Fruit fly (Drosophila melanogaster) whole organism, larva: ENCODE results near the gene CG9568.

Experiments used
- noc ChIP-seq: fragments of 200-800 bp; sonication (Bioruptor generic); optimal IDR thresholded peaks from 3 replicates; lab custom pipeline; 2019; ENCODE audit warnings: missing biosample characterization, mild to moderate bottlenecking, missing genetic modification characterization, moderate library complexity

The CG9568 gene

DNA sequence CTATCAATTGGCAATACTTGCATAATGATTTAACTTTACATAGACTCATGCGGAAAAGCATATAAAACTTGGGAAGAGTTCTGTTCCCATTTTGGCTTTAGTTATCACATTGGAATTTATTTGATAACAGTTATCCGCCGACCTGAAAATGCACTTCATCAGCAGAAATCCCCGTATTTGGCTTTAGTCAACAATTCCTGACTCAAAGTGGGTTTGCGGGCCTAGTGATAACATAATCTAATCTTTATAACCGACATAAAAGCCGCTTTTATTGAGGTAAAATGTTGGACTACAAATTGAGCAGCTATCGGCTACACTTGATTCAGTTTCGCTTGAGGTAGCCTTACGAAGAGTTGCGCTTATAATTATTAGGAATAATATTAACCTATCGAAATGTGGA, at the start of gene CG9568:
TSS of gene CG9568 (plus strand) at position 317 of the 400 bp plus-strand sequence.
- no peak for TF ChIP-seq noc (tag; lab: Kevin White, UChicago)

DNA sequence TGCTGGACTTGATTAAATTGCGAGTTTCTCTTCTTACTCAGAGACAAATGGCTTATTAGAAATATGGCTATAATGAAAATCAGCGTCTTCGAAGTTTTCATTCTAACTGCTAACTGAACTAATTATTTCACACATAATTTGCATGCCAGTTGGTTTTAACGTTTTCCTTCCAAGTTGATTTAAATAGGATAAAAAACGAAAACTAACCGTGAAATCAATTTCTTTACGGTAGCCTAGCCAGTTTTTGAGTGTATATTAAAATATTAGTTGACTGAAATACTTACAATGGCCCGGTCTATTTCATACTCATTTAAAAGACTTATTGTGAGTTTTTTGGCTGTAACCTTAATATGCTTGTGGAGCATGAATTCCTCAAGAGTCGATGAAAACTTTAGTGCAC, 48.1 kb upstream of the CG9568 start, which contains the start of the genes CG9525 and CG32985:
TSS of gene CG9525 (minus strand) at position 101 of the 400 bp plus-strand sequence.
TSS of gene CG32985 (plus strand) at position 280 of the 400 bp plus-strand sequence.
- no peak for TF ChIP-seq noc (tag; lab: Kevin White, UChicago)

DNA sequence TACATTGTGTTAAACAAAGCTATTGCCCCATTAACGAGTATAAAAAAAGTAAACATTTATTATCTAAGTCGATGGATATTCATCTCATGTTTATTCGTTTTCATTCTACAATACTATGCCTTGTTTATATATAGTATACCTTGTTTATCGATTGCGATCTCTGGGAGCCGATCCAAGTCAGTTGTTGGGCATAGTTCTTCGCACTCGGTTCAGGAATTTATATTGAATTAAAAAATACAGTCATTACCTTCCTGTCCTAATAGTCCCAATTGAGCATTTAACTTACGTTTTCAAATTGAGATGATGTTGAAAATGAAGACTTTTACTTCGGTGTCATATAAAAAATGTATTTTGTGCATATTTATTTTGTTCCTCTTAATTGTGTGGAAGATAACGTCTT, 45.7 kb upstream of the CG9568 start, which contains the start of gene CG32984:
TSS of gene CG32984 (plus strand) at position 301 of the 400 bp plus-strand sequence.
- no peak for TF ChIP-seq noc (tag; lab: Kevin White, UChicago)

DNA sequence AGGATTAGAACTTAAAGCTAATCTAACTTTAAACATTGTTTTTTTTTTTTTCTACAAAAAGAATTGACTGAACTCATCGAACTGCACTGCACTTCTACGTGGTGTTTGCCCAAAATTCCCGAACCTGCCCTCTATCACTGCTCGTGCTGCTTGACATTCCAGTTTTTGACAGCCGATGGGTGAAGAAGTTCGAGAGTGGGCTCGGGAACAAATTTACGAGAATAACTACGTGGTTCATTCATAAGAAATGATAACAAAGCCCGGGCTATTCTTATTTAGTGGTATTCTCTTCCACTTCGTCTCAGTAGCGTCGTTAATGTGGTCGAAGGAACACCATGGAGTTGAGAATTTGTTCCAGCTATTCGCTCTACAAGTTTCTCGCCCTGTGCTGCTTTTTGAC, 43.1 kb upstream of the CG9568 start, which contains the start of gene CG18088:
TSS of gene CG18088 (plus strand) at position 301 of the 400 bp plus-strand sequence.
- TF ChIP-seq noc (tag; lab: Kevin White, UChicago) = no peak

DNA sequence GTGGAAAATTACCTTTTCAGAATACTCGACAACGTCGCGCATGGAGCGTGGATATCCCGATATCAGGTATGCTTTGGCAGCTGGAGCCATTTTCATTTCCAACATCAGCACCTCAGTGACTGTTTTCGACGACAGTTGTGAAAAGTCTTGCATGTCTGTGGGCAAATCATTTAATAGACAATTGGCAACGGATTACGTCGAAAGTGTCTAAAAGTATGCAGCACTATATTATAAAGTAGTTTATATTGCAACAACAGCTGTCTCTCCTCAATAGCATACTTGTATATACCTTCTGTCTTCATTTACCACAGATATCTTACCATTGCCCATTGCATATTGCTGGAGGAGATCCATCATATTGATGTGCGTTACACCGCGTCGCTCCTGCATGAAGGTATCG, 37.5 kb upstream of the CG9568 start:
- TF ChIP-seq noc (tag; lab: Kevin White, UChicago) = no peak

DNA sequence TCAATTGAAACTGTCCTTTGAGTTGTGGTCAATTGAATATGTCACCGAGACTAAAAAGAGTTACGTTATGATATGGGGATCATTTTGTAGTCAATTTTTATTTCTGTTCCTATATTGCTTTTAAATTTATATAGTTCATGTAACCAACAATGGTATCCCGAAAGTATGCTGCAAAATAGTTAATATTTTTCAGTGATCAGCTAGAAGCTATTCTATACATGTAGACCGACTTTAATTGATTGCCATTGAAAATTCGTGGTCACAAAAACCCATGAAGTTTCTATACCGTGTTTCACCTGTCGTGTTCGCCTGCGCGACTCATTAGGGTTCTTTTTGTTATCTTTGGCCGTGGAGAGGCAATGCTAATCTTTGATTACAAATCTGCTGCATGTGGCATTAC, 35.9 kb upstream of the CG9568 start:
- no peak for TF ChIP-seq noc (tag; lab: Kevin White, UChicago)

DNA sequence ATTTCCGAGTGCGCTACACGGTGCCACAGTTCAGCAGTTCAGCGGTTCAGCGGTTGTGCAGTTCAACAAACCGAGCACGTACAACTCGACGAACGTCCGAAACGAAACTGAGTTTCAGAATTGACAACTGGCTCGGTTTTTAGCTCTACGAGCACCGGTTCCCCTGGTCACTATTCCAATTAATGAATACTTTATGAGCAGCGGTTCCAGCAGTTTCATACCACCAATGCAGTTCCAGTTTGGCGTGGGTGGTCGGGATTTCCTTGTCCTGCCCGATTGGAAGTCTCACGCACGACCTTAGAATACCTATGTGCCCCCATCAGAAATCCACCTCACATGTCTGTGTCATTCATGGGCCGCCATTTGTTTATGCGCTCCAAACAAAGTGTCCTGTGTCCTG, 35.1 kb upstream of the CG9568 start, which contains the start of gene CG9541:
TSS of gene CG9541 (minus strand) at position 101 of the 400 bp plus-strand sequence.
- TF ChIP-seq noc (tag; lab: Kevin White, UChicago) = no peak

DNA sequence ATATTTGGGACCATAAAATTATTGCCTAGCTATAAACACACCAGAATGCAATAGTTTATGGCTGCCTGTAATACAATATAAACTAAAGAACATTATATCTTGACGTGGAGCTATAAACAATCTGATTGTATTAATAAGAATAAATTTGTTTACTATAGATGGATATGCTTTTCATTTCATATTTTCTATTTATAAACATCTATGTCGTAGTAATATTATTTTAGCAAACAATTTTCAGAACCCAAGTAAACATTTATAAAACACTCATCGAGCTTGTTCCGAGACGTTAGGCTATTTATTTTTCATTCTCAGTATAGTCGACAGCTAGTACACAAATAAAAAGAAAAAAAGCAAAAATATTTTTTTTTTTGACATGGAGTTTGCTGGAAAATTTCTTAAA, 30.0 kb upstream of the CG9568 start, which contains the start of gene CG18662:
TSS of gene CG18662 (plus strand) at position 301 of the 400 bp plus-strand sequence.
- TF ChIP-seq noc (tag; lab: Kevin White, UChicago) = no peak

DNA sequence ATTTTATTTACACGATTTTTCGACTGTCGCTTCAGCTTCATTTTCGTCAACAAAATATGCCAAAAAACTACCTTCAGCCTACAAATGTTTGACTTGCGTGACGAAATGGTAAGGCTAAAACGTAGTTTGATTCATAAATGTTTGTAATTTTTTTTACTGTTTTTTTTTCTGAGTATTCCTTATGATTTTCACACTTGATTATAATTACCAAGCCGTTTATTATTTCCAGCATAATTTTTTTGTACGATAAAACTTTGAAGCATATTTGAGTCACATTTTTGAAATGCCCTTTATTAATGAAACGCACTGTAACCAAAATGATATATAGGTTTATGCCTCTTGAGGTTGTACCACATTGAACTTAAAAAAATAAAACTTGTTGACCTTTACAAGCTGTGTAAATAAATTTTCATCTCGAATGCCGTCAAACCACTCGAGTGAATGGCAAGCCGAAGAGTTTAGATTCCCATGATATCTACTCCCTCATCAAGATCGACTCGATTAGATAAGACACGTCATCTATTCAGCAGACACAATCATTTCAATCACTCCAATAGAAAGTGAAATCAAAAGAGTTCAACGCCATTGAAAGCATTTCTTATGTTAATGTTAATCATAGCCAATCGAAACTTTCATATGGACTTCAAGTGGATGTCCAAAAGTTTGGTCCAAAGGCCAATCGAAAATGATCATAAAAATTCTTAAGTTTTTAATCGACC, 27.6 kb upstream of the CG9568 start:
- no peak for TF ChIP-seq noc (tag; lab: Kevin White, UChicago)

DNA sequence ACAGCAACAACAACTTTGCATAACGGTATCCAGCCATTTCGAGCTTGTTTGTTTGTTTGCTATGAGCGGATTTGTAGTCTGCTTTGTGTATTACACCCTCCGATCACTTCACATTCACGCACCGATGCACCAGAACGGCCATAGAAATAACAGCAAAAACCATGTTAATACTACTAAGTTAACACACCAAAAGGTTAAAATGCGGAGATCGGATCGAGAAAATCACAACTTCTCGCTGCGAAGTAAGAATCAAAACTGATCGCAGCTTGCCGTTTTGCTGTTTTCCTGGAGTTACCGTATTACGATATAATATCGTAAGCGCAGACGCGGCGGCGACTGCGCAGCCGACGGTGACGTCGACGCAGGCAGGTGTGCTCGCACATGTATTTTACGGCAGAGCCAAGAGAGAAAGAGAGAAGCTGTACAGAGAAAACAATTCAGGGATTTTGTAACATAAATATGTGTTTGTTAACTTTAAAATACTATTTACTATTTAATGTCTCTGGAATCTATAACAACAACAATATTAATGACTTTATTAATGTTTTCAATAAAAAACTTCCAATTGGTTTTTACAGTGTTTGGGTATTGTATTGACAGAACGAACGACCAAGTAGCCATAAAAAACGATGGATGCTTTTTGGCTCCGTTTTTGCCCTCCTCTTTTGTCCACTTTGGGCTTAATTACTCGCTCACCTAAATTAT, 25.6 kb upstream of the CG9568 start, which contains the start of gene CG13101:
TSS of gene CG13101 (minus strand) at position 259 of the 705 bp plus-strand sequence.
- TF ChIP-seq noc (tag; lab: Kevin White, UChicago) = peak; percentile 86

DNA sequence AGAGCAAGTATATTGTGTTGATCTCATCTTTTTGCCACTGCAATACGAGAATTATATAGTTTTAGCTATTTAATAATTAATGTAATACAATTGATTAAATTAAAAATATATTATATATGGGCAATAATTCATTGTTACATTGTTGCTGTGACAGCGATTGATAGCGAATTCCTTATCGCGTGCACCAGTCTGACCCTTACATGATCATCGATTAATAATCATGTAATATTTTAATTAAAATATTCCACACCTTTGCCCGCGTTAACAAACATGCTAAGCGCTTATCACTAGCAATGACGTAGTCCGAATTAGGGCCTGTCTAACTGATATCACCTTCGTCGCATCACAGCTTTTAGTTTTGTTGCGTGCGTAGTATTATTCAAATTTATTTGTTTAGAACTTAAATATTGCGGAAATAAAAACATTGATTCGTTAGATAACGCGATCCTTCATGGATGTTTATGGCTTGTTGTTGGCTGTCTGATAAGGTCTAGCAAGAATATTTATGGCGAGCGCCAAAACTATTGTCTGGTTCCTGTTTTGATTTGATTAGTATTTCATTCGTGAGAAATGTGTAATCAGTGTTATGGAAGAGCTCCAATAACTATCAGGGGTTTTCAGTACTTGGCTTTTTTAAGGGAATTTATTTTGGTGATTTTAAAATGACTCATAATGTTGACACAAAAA, 23.0 kb upstream of the CG9568 start:
- peak; percentile 96 for TF ChIP-seq noc (tag; lab: Kevin White, UChicago)

DNA sequence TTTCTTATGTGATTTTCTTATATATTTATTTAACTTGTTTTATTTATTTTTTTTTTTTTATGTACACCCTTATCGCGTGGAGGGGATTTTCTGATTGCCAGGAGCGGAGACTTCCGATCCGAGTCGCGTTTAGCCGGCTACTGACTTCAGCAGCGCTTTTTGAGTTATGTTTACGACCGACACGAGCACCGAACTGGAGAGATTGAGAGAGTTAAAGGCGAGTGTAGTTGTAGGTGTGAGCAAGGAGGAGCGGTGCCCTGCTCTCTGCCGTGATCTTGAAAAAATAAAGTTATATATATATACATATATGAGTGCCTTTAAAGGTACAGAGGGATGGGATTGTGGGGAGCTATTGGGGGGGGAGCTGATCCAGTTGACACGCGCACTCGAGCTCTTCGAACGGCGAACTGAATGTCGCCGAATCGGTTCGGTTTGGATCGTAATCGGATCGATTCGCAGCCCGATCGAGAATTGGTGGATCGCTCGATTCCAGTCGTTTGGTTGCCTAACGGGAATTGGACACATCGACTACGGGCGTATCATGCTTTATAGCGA, 21.3 kb upstream of the CG9568 start, which contains the start of gene rost:
TSS of gene rost (minus strand) at position 503 of the 555 bp plus-strand sequence.
- TF ChIP-seq noc (tag; lab: Kevin White, UChicago) = peak; percentile 68

DNA sequence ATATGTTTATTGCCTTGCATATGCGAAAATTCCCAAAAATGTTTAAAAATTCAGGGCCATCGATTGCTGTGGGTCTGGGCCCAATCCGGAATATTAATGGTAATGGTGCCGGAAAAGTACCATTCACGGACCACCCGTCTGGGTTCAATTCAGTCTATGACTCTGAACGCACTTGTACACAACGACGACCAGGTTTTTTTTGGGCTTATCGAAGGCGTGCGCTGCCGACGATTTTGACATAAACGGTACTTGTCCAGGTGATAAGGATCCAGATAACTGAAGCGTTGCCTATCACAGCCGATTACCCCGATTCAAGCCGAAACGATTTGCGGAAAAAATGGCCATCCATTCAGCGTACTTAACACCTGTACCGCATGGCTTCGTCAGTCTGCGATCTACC, 18.8 kb upstream of the CG9568 start, which contains the start of gene CG9555:
TSS of gene CG9555 (plus strand) at position 153 of the 400 bp plus-strand sequence.
- TF ChIP-seq noc (tag; lab: Kevin White, UChicago) = no peak

DNA sequence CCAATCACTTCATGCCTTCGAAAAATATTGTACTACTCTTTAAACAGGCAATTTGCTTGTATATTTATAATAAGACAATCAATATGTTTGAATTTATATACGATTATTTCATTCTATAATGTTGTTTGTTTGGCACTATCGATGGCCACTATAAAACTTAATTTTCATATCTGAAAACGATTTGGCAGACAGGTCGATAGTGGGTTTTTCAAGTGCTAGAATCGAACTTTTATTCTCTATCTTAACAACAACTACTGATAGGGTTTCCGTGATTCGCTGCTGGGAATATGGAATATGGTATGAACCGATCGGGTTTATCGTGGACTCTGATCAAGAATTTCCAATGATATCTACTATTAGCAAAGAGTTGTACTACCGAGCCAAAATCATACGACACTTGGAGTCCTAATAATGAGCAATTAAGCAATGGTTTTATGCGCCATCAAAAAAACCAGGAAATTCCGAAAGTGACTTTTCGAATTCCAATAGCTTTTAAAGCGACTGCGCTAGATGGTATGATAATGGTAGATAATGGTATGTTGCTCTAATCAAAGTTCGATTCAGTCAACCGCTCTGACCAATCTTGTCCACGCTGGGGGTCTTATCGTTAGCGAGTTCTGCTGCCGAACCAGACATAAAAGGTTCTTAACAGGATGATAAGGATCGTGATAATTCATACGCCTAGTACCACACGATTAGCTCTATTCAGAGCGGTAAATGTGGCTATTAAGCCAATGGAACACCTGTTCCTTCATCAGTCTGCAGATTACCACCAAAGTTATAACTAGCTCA, 16.5 kb upstream of the CG9568 start, which contains the start of gene CG17906:
TSS of gene CG17906 (plus strand) at position 742 of the 792 bp plus-strand sequence.
- TF ChIP-seq noc (tag; lab: Kevin White, UChicago) = peak; percentile 82
